Worm (Caenorhabditis elegans) whole organism, midembryonic: Measurements from ENCODE around the gene F46C3.7.

Experiments
- T22C8.4 ChIP-seq: fragments of 200-800 bp; sonication (Bioruptor generic); IDR thresholded peaks from 2 replicates; pipeline ENCODE4 v1.3.6; 2022; ENCODE audit warnings: missing genetic modification characterization, missing compliant biosample characterization
- cog-1 ChIP-seq: sonication (generic microtip); optimal IDR thresholded peaks from 2 replicates; lab custom pipeline; 2016; ENCODE audit warnings: missing genetic modification characterization, missing compliant biosample characterization
- flt-1 ChIP-seq: fragments of 200-800 bp; sonication (Bioruptor generic); IDR thresholded peaks from 2 replicates; pipeline ENCODE4 v1.3.6; 2022; ENCODE audit warnings: missing genetic modification characterization, missing compliant biosample characterization
- klf-2 ChIP-seq: fragments of 200-800 bp; sonication (Bioruptor generic); conservative IDR thresholded peaks from 2 replicates; pipeline ENCODE4 v1.3.6; 2022; ENCODE audit warnings: missing genetic modification reagents, missing genetic modification characterization, missing compliant biosample characterization
- med-1 ChIP-seq: sonication (generic microtip); optimal IDR thresholded peaks from 2 replicates; lab custom pipeline; 2017; ENCODE audit warnings: missing genetic modification characterization, mild to moderate bottlenecking, missing compliant biosample characterization, antibody characterized with exemption, missing genetic modification reagents; ENCODE audit not compliant: insufficient read depth
- ref-1 ChIP-seq: fragments of 200-800 bp; sonication (Bioruptor generic); conservative IDR thresholded peaks from 2 replicates; pipeline ENCODE4 v1.3.6; 2022; ENCODE audit warnings: missing genetic modification reagents, missing genetic modification characterization, missing compliant biosample characterization
- tab-1 ChIP-seq: fragments of 200-800 bp; sonication (Bioruptor generic); IDR thresholded peaks from 2 replicates; pipeline ENCODE4 v1.3.6; 2022; ENCODE audit warnings: missing genetic modification characterization, missing compliant biosample characterization
- ztf-23 ChIP-seq: fragments of 200-800 bp; sonication (Bioruptor generic); IDR thresholded peaks from 2 replicates; pipeline ENCODE4 v1.3.6; 2022; ENCODE audit warnings: missing genetic modification reagents, missing genetic modification characterization, missing compliant biosample characterization

ce11 chrX:11405908-11406307 lies 33.9 kb upstream of the F46C3.7 start, which contains the start of gene slo-2:
- no peak for TF ChIP-seq T22C8.4 (GFP tag; lab: Robert Waterston, UW)
- TF ChIP-seq klf-2: no peak
- no peak for TF ChIP-seq tab-1 (GFP tag; lab: Robert Waterston, UW)
- TF ChIP-seq flt-1: no peak
- TF ChIP-seq ztf-23 (GFP tag; lab: Robert Waterston, UW): no peak
- no peak for TF ChIP-seq med-1
- TF ChIP-seq ref-1 (GFP tag; lab: Robert Waterston, UW): no peak
- no peak for TF ChIP-seq cog-1 (tag; lab: Kevin White, UChicago)
